Worm (Caenorhabditis elegans) whole organism, L4/young adult: ENCODE measurements around the gene rgs-6.

Experiments used
- W03F9.2 ChIP-seq: fragments of 150-350 bp; optimal IDR thresholded peaks from 2 replicates; lab custom pipeline; 2014; ENCODE audit warnings: missing biosample characterization, missing genetic modification characterization
- dao-5 ChIP-seq: sonication (generic microtip); optimal IDR thresholded peaks from 2 replicates; lab custom pipeline; 2016; ENCODE audit warnings: missing genotype, missing genetic modification characterization, moderate library complexity, missing compliant biosample characterization
- him-1 ChIP-seq: sonication (generic microtip); optimal IDR thresholded peaks from 2 replicates; lab custom pipeline; 2016; ENCODE audit warnings: missing genotype, missing genetic modification reagents, missing genetic modification characterization, missing compliant biosample characterization

DNA sequence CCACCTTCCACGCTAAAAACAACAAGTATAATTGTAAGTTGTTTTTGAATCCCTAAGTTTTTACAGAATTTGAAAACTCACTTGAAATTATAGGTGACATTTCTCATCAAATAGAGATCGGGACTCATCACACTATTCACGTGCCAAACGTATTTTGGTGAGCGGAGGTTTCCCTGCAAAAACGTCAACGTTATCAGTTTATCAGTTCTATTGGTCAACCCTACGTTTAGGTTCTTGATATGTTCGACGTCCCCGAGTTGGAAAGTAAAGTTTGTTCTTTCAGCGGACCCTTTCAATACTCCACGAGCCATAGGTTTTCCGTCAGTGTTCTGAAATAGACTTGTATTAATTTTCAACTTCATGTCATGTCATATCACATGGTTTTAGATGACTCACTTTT, 38.2 kb downstream of the rgs-6 start:
- no peak for TF ChIP-seq W03F9.2
- no peak for TF ChIP-seq him-1 (tag; lab: Kevin White, UChicago)
- TF ChIP-seq dao-5: no peak
